Worm (Caenorhabditis elegans): Measurements from ENCODE around the gene pycr-4.

DNA sequence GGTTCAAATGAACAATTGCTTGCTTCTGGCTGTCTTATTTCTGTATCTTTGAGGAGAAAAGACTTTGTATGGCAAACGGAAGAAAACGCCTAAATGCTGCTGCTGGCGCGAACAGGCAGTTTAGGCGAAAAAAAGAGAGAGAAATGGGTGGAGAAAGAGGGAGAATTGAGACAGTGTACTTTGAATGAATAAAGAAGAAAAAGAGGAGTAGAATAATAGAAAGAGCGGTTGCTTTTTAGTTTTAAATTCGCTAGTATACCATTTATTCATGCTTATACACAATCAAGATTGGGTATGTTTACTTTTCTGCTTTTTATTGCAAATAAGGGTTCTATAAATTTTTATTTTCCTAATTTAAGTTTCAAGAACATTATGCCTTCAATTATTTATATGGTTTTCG, 37.7 kb downstream of the pycr-4 start:
- TF ChIP-seq pqm-1 (tag; optimal IDR thresholded peaks at IDR 0.05) (no peak), ceh-82 (tag; optimal IDR thresholded peaks at IDR 0.05) (no peak), dmd-9 (GFP tag; IDR thresholded peaks at IDR 0.05) (no peak)
